Worm (Caenorhabditis elegans) whole organism, L4 larva: ENCODE results near the gene K09H11.15.
"Not testable (repeated sequence)": the region's sequence is repeated elsewhere in the genome, so short reads cannot be mapped to it uniquely, and the experiment has no call there.

Experiments
- aly-2 ChIP-seq: sonication (generic microtip); optimal IDR thresholded peaks from 2 replicates; lab custom pipeline; 2018; ENCODE audit warnings: missing biosample characterization, missing genetic modification characterization
- hif-1 ChIP-seq, 2 experiments: sonication (generic microtip); optimal IDR thresholded peaks; 2 replicates each; lab custom pipeline; 2016 to 2017; ENCODE audit warnings: missing compliant biosample characterization in 2 of 2, missing genetic modification characterization in 2 of 2, missing genetic modification reagents in 2 of 2, missing genotype in 2 of 2, mild to moderate bottlenecking in 1 of 2
- lin-15B ChIP-seq: fragments of 150-350 bp; sonication (generic microtip); optimal IDR thresholded peaks from 3 replicates; lab custom pipeline; 2014; ENCODE audit warnings: missing biosample characterization, missing genetic modification characterization
- lin-38 ChIP-seq: fragments of 200-800 bp; sonication (Bioruptor generic); IDR thresholded peaks from 2 replicates; pipeline ENCODE4 v1.3.6; 2022; ENCODE audit warnings: missing genetic modification reagents, missing genetic modification characterization, missing compliant biosample characterization
- lin-39 ChIP-seq: fragments of 150-350 bp; optimal IDR thresholded peaks from 2 replicates; lab custom pipeline; 2014; ENCODE audit warnings: missing biosample characterization, missing genetic modification reagents, missing genetic modification characterization
- pha-4 ChIP-seq, 2 experiments: fragments of 150-350 bp in 1 of 2; fragments of 200-800 bp in 1 of 2; sonication (Bioruptor generic) in 1 of 2; IDR thresholded peaks in 1 of 2; optimal IDR thresholded peaks in 1 of 2; 2 replicates each; pipeline versions ENCODE4 v1.3.6 to Lab custom; 2014 to 2022; ENCODE audit warnings: missing genetic modification characterization in 2 of 2, missing genetic modification reagents in 2 of 2, missing biosample characterization in 1 of 2, missing compliant biosample characterization in 1 of 2
- pqm-1 ChIP-seq: sonication (generic microtip); optimal IDR thresholded peaks from 2 replicates; lab custom pipeline; 2017; ENCODE audit warnings: missing biosample characterization, missing genetic modification characterization
- set-16 ChIP-seq: fragments of 200-800 bp; sonication (Bioruptor generic); IDR thresholded peaks from 2 replicates; pipeline ENCODE4 v1.3.6; 2022; ENCODE audit warnings: missing genetic modification reagents, missing genetic modification characterization, missing compliant biosample characterization
- tra-1 ChIP-seq: fragments of 200-800 bp; sonication (Bioruptor generic); IDR thresholded peaks from 2 replicates; pipeline ENCODE4 v1.3.6; 2022; ENCODE audit warnings: missing genetic modification reagents, missing genetic modification characterization, missing compliant biosample characterization
- unc-62 ChIP-seq, 3 experiments: fragments of 150-350 bp in 1 of 3; sonication (generic microtip); optimal IDR thresholded peaks in 2 of 3; peaks in 1 of 3; 1 replicate in 1 of 3; 2 replicates in 2 of 3; lab custom pipeline; 2014 to 2017; ENCODE audit warnings: missing biosample characterization in 3 of 3, missing genetic modification characterization in 3 of 3, missing genetic modification reagents in 3 of 3, missing genotype in 1 of 3
- ztf-11 ChIP-seq: fragments of 150-350 bp; optimal IDR thresholded peaks from 2 replicates; lab custom pipeline; 2014; ENCODE audit warnings: missing biosample characterization, missing genetic modification characterization

- TF ChIP-seq ztf-11; tra-1 (GFP tag; lab: Robert Waterston, UW); aly-2 (tag; lab: Kevin White, UChicago); lin-15B (tag; lab: Kevin White, UChicago); lin-39; unc-62 (GFP tag; optimal IDR thresholded peaks at IDR 0.05 in 1 of 2; lab: Kevin White, UChicago); unc-62 (tag; optimal IDR thresholded peaks at IDR 0.05; lab: Kevin White, UChicago); pqm-1 (tag; lab: Kevin White, UChicago); lin-38 (GFP tag; lab: Robert Waterston, UW); pha-4 (GFP tag; IDR thresholded peaks at IDR 0.05; lab: Robert Waterston, UW); pha-4 (tag; optimal IDR thresholded peaks at IDR 0.05; lab: Kevin White, UChicago); hif-1 (tag; optimal IDR thresholded peaks at IDR 0.05; lab: Kevin White, UChicago): not testable (repeated sequence)
- peak; percentile 83 for TF ChIP-seq set-16
These were observed 24.6 kb upstream of the K09H11.15 start, which contains the start of gene K09H11.11 for ce11 chrV:5755203-5755693.
